Worm (Caenorhabditis elegans) whole organism, L1 larva: ENCODE measurements around the gene F19B10.10.

Experiments used
- lin-13 ChIP-seq: fragments of 150-350 bp; optimal IDR thresholded peaks from 2 replicates; lab custom pipeline; 2014; ENCODE audit warnings: missing biosample characterization, missing genetic modification reagents, missing genetic modification characterization
- xbp-1 ChIP-seq: sonication (generic microtip); optimal IDR thresholded peaks from 2 replicates; lab custom pipeline; 2016; ENCODE audit warnings: missing genetic modification characterization, missing compliant biosample characterization

DNA sequence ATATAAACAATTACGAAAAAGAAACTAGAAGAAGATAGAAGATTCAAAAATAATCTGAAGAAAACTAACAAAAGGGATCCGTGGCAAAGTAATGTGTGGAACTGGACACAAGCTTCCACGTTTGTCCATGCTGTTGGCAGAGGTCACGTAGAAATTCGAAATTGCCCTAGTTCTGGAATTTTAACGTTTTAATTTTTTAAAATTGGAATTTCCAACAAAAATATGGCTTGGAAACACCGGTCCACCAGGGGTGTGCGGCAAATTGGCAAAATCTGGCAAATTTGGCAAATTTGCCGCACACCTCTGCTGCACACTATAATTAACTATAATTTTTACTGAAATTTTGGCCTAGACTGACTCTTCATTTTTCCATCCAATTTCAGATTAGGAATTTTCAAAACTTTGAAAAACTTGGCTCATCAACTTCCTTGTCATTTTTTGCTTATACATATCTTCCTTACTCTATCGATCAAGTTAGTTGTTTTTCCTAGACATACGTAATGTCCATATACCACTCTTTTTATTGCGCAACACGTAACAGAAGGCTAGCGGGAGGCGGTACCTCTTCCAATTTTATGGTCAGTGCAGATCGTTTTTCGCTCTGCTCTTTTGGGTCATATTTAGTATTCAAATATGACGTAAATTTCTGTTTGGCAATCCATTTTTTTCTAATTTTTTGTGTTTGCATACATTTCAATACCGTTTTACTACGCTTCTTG lies at the start of gene F19B10.10:
- TF ChIP-seq xbp-1 (no peak), lin-13 (GFP tag; lab: Kevin White, UChicago) (no peak)
